Worm (Caenorhabditis elegans): ENCODE results near the gene hrpk-2.
A peak's percentile ranks its signal among the peaks of the same experiment; 100 is the strongest.

hrpk-2 gene

ce11 chrIII:7972061-7972460, 14.9 kb upstream of the hrpk-2 start, which contains the start of gene F54H12.5:
Gene F54H12.5, minus strand, starts transcription at chrIII:7972161.
- TF ChIP-seq ceh-39 (tag; optimal IDR thresholded peaks at IDR 0.05) (peak; percentile 27), ztf-11 (tag; optimal IDR thresholded peaks at IDR 0.05) (no peak)

ce11 chrIII:7972687-7973086, 14.2 kb upstream of the hrpk-2 start:
- no peak for TF ChIP-seq M03D4.4 (tag; optimal IDR thresholded peaks at IDR 0.05)
- TF ChIP-seq lin-32 (GFP tag; optimal IDR thresholded peaks at IDR 0.05), result no peak
- TF ChIP-seq unc-62 (GFP tag; optimal IDR thresholded peaks at IDR 0.05), result no peak
- no peak for TF ChIP-seq cnd-1 (tag; optimal IDR thresholded peaks at IDR 0.05)
- no peak for TF ChIP-seq lin-13 (tag; optimal IDR thresholded peaks at IDR 0.05)
- TF ChIP-seq zip-8 (tag; optimal IDR thresholded peaks at IDR 0.05), result no peak
- no peak for TF ChIP-seq nhr-237 (tag; optimal IDR thresholded peaks at IDR 0.05)
- TF ChIP-seq elt-3 (tag; optimal IDR thresholded peaks at IDR 0.05), result no peak
- TF ChIP-seq snpc-4 (tag; optimal IDR thresholded peaks at IDR 0.05), result no peak
- no peak for TF ChIP-seq ces-1 (GFP tag; optimal IDR thresholded peaks at IDR 0.05)
- TF ChIP-seq nhr-12 (tag; optimal IDR thresholded peaks at IDR 0.05), result no peak
- no peak for TF ChIP-seq unc-39 (tag; optimal IDR thresholded peaks at IDR 0.05)
- no peak for TF ChIP-seq blmp-1 (tag; optimal IDR thresholded peaks at IDR 0.05)
- TF ChIP-seq mab-5 (tag; optimal IDR thresholded peaks at IDR 0.05), result no peak
- TF ChIP-seq nhr-76 (tag; optimal IDR thresholded peaks at IDR 0.05), result no peak
- no peak for TF ChIP-seq unc-120 (tag; optimal IDR thresholded peaks at IDR 0.05; ENCODE audit: poor library complexity, severe bottlenecking)
- no peak for TF ChIP-seq sem-2 (GFP tag; optimal IDR thresholded peaks at IDR 0.05)
- TF ChIP-seq tbx-8 (GFP tag; optimal IDR thresholded peaks at IDR 0.05), result no peak

DNA sequence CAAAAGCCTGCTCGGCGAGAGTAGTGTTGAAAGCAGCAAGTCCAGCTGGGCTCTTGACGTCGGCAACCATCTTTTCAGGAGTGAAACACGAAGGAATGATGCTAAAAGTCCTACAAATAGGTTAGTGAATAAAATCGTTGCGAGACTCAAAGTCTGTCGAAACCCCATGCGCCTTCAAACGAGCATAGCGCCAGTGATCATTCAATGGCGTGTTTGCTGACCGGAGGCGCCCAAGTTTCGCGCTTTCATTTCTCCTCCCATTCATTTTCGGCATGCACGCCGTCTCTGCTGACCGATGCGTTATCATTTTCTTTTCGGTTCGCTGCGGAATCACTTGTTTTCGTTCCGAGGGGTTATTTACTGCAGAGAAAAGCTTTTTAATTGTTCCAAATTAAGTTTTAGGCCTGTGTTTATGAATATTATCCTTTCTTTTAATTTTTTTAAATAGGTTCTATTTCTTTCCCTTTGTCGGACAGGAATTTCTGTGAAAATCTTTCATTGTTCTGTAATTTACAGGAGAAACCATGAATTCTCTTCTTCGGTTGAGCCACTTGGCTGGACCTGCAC, 13.6 kb upstream of the hrpk-2 start, which contains the start of the genes eef-1B.1 and aco-2:
eef-1B.1 (minus strand) TSS at position 186 of the 567 bp plus-strand sequence.
aco-2 (plus strand) TSS at position 517 of the 567 bp plus-strand sequence.
- TF ChIP-seq lsy-2 (tag; optimal IDR thresholded peaks at IDR 0.05) (peak; percentile 80), drap-1 (GFP tag; optimal IDR thresholded peaks at IDR 0.05) (peak; percentile 22), pha-4 (tag; optimal IDR thresholded peaks at IDR 0.05) (peak; percentile 67), snpc-4 (tag; optimal IDR thresholded peaks at IDR 0.05) (no peak), mep-1 (tag; optimal IDR thresholded peaks at IDR 0.05) (peak; percentile 30), lin-13 (tag; optimal IDR thresholded peaks at IDR 0.05) (peak; percentile 43), unc-62 (GFP tag; optimal IDR thresholded peaks at IDR 0.05) (peak; percentile 6), ceh-39 (tag; optimal IDR thresholded peaks at IDR 0.05) (no peak), hlh-1 (tag; optimal IDR thresholded peaks at IDR 0.05) (peak; percentile 28), ces-1 (GFP tag; optimal IDR thresholded peaks at IDR 0.05) (peak; percentile 33), sptf-1 (tag; optimal IDR thresholded peaks at IDR 0.05) (no peak), bed-3 (GFP tag; optimal IDR thresholded peaks at IDR 0.05) (no peak), nhr-2 (tag; optimal IDR thresholded peaks at IDR 0.05) (no peak), nhr-237 (tag; optimal IDR thresholded peaks at IDR 0.05) (peak; percentile 28)

DNA sequence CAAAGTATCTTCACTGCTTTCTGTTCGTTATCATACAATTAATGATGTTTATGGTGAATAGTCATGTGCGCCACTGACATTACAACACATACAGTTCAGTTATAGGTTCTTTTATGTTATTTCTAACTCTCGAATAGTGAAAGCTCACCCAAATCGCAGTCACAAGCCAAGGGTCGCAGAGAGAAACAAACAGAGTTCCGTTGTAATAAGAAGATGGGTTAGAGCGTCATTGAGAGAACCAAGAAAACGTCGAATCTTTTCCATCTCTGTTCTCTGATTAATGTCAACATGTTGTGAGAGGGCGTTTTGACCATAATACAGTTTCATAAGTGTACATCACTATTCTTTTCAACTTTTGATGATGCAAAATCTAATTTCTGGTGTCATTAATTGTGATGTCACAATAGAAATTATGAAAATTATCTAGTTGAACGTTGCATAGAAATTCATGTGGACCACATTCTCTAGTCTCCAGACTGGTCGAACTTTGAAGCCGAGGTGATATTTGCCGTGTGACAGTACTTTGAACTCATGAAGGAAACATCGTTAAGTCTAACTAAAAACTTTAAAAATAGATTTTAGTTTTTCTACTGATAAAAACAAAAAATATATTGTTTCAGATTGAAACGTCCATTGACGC, 12.8 kb upstream of the hrpk-2 start:
- no peak for TF ChIP-seq elt-1 (tag; optimal IDR thresholded peaks at IDR 0.05; ENCODE audit: borderline replicate concordance, insufficient read depth)

DNA sequence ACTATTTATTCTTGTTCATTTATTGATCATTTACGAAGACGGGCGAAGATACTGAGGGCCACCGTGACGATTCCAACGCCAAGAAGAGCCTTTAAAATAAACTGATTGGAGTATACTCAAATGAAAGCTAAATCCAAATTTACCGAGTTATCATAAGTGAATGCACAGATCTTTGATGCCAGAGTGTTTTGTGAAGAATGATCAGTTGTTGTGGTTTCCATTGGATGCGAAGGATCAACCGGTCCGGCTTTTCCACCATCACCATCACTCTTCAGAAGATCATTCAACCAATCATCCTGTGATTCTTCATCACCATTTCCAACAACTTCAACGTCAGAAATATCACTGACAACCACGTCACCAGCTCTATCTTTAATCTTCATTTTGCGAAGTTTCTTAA, 9.7 kb upstream of the hrpk-2 start:
- TF ChIP-seq mep-1 (tag; optimal IDR thresholded peaks at IDR 0.05) (no peak), ceh-39 (tag; optimal IDR thresholded peaks at IDR 0.05) (no peak), lin-32 (GFP tag; optimal IDR thresholded peaks at IDR 0.05) (no peak), pha-4 (tag; optimal IDR thresholded peaks at IDR 0.05) (no peak), elt-3 (tag; optimal IDR thresholded peaks at IDR 0.05) (no peak), hlh-1 (tag; optimal IDR thresholded peaks at IDR 0.05) (no peak), unc-120 (tag; optimal IDR thresholded peaks at IDR 0.05; ENCODE audit: poor library complexity, severe bottlenecking) (no peak), zip-8 (tag; optimal IDR thresholded peaks at IDR 0.05) (no peak), sem-2 (GFP tag; optimal IDR thresholded peaks at IDR 0.05) (no peak), ceh-43 (GFP tag; optimal IDR thresholded peaks at IDR 0.05) (no peak)

Measured in whole organism, mixed stage, embryonic.